Worm (Caenorhabditis elegans) whole organism, L3 larva: ENCODE results near the gene F55G11.4.

Experiments
- ceh-82 ChIP-seq: fragments of 150-350 bp; optimal IDR thresholded peaks from 2 replicates; lab custom pipeline; 2014; ENCODE audit warnings: missing biosample characterization, missing genetic modification characterization
- egl-5 ChIP-seq: fragments of 150-350 bp; optimal IDR thresholded peaks from 2 replicates; lab custom pipeline; 2017; ENCODE audit warnings: missing biosample characterization, missing genetic modification reagents, missing genetic modification characterization, inconsistent platforms
- nfya-1 ChIP-seq: sonication (generic microtip); optimal IDR thresholded peaks from 2 replicates; lab custom pipeline; 2017; ENCODE audit warnings: missing genetic modification characterization, mild to moderate bottlenecking, missing compliant biosample characterization, antibody characterized with exemption, moderate library complexity; ENCODE audit not compliant: insufficient read depth
- nhr-43 ChIP-seq: sonication (generic microtip); optimal IDR thresholded peaks from 2 replicates; lab custom pipeline; 2016; ENCODE audit warnings: mild to moderate bottlenecking, missing genetic modification characterization, missing compliant biosample characterization; ENCODE audit not compliant: poor library complexity, severe bottlenecking
- skn-1 ChIP-seq: fragments of 150-350 bp; optimal IDR thresholded peaks from 2 replicates; lab custom pipeline; 2014; ENCODE audit warnings: missing biosample characterization, missing genetic modification characterization
- tbx-2 ChIP-seq: sonication (generic microtip); optimal IDR thresholded peaks from 2 replicates; lab custom pipeline; 2016; ENCODE audit warnings: mild to moderate bottlenecking, missing genetic modification characterization, missing compliant biosample characterization
- unc-39 ChIP-seq: sonication (generic microtip); optimal IDR thresholded peaks from 4 replicates; lab custom pipeline; 2017; ENCODE audit warnings: missing biosample characterization, missing genetic modification characterization
- unc-62 ChIP-seq: fragments of 150-350 bp; sonication (generic microtip); optimal IDR thresholded peaks from 4 replicates; lab custom pipeline; 2014; ENCODE audit warnings: missing biosample characterization, missing genetic modification reagents, missing genetic modification characterization

DNA sequence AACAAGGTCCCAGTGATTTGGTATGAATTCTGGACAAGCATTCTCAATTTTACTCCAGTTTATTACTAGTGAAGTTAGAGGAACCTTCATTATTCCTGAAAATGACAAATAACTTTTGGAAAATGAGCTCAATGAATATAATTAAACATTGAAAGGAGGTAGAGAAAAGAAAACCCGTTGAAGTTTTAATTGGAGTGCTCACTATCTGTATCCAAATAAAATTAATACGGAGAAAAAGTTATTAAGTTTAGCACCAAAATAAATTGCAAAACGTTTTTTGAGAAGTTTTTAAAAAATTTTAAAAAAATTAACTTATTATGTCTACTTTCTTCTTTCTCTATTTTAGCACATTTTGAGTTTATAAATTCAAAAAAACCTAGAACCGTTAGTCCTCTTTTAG is 26.9 kb upstream of the F55G11.4 start, which contains the start of gene F55G11.1:
- no peak for TF ChIP-seq skn-1 (tag; lab: Kevin White, UChicago)
- TF ChIP-seq ceh-82 (tag; lab: Kevin White, UChicago), result no peak
- no peak for TF ChIP-seq tbx-2 (tag; lab: Kevin White, UChicago)
- no peak for TF ChIP-seq nhr-43
- no peak for TF ChIP-seq unc-62 (GFP tag; lab: Kevin White, UChicago)
- TF ChIP-seq nfya-1 (tag; lab: Kevin White, UChicago), result no peak
- no peak for TF ChIP-seq egl-5 (tag; lab: Kevin White, UChicago)
- TF ChIP-seq unc-39 (tag; lab: Kevin White, UChicago), result no peak
